Worm (Caenorhabditis elegans) whole organism, L3 larva: ENCODE measurements around the gene scrm-5.

Experiments used
- ama-1 ChIP-seq: fragments of 150-350 bp; optimal IDR thresholded peaks from 2 replicates; lab custom pipeline; 2018
- daf-12 ChIP-seq: fragments of 150-350 bp; optimal IDR thresholded peaks from 2 replicates; lab custom pipeline; 2014; ENCODE audit warnings: missing biosample characterization, missing genetic modification reagents, missing genetic modification characterization
- elt-2 ChIP-seq: sonication (generic microtip); optimal IDR thresholded peaks from 2 replicates; lab custom pipeline; 2016; ENCODE audit warnings: missing genetic modification reagents, mild to moderate bottlenecking, missing genetic modification characterization, missing compliant biosample characterization
- nhr-23 ChIP-seq: fragments of 150-350 bp; optimal IDR thresholded peaks from 2 replicates; lab custom pipeline; 2014; ENCODE audit warnings: missing biosample characterization, missing genetic modification reagents, missing genetic modification characterization
- nhr-237 ChIP-seq: fragments of 150-350 bp; optimal IDR thresholded peaks from 2 replicates; lab custom pipeline; 2014; ENCODE audit warnings: missing biosample characterization, missing genetic modification characterization
- nhr-67 ChIP-seq: fragments of 150-350 bp; optimal IDR thresholded peaks from 2 replicates; lab custom pipeline; 2014; ENCODE audit warnings: missing biosample characterization, missing genetic modification characterization
- skn-1 ChIP-seq: fragments of 150-350 bp; optimal IDR thresholded peaks from 2 replicates; lab custom pipeline; 2014; ENCODE audit warnings: missing biosample characterization, missing genetic modification characterization
- snpc-4 ChIP-seq: fragments of 150-350 bp; optimal IDR thresholded peaks from 2 replicates; lab custom pipeline; 2014; ENCODE audit warnings: missing biosample characterization, missing genetic modification characterization
- unc-39 ChIP-seq: sonication (generic microtip); optimal IDR thresholded peaks from 4 replicates; lab custom pipeline; 2017; ENCODE audit warnings: missing biosample characterization, missing genetic modification characterization

DNA sequence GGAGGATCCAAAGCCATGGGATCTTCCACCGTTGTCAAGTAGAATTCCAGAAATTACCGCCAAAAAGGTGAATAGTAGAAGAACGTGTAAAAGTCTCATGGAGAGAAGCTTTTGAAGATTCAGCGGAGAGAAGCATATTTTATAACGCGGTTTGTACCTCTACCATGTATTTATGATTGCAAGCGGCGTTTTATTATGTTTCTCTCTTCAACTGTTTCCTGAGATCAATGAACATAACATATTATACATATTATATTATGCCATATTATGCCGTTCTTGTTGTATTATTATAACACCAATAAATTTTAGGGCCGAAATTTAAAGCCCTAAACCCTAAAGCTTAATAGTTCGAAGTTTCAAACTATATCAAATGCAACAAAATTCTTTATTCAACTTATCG lies 22.0 kb upstream of the scrm-5 start, which contains the start of gene F49F1.18:
- TF ChIP-seq ama-1 (lab: Kevin White, UChicago) (no peak), elt-2 (tag; lab: Kevin White, UChicago) (no peak), nhr-23 (no peak), unc-39 (no peak), skn-1 (tag; lab: Kevin White, UChicago) (no peak), nhr-237 (tag; lab: Kevin White, UChicago) (no peak), daf-12 (tag; lab: Kevin White, UChicago) (no peak), nhr-67 (tag; lab: Kevin White, UChicago) (no peak), snpc-4 (tag; lab: Kevin White, UChicago) (no peak)
